Worm (Caenorhabditis elegans) whole organism, L4/young adult: ENCODE measurements around the gene W03F9.9.

ENCODE experiments used
- W03F9.2 ChIP-seq: fragments of 150-350 bp; optimal IDR thresholded peaks from 2 replicates; lab custom pipeline; 2014; ENCODE audit warnings: missing biosample characterization, missing genetic modification characterization
- dao-5 ChIP-seq: sonication (generic microtip); optimal IDR thresholded peaks from 2 replicates; lab custom pipeline; 2016; ENCODE audit warnings: missing genotype, missing genetic modification characterization, moderate library complexity, missing compliant biosample characterization

- TF ChIP-seq dao-5 (tag; lab: Kevin White, UChicago), result no peak
- no peak for TF ChIP-seq W03F9.2
Observed at ce11 chrV:103977-104376, 34.7 kb upstream of the W03F9.9 start, which contains the start of gene rps-27.
